Worm (Caenorhabditis elegans) whole organism, L3 larva: ENCODE data around the gene C08F1.8.

Experiments used
- R02D3.7 ChIP-seq: fragments of 150-350 bp; optimal IDR thresholded peaks from 2 replicates; lab custom pipeline; 2014; ENCODE audit warnings: missing biosample characterization, missing genetic modification characterization
- elt-3 ChIP-seq, 3 experiments: fragments of 150-350 bp in 1 of 3; sonication (generic microtip) in 2 of 3; optimal IDR thresholded peaks; 2 replicates in 2 of 3; 4 replicates in 1 of 3; lab custom pipeline; 2014 to 2017; ENCODE audit warnings: missing biosample characterization in 3 of 3, missing genetic modification characterization in 3 of 3
- fos-1 ChIP-seq: fragments of 150-350 bp; optimal IDR thresholded peaks from 2 replicates; lab custom pipeline; 2014; ENCODE audit warnings: missing biosample characterization, missing genetic modification characterization
- nhr-76 ChIP-seq: fragments of 150-350 bp; sonication (generic microtip); optimal IDR thresholded peaks from 5 replicates; lab custom pipeline; 2014; ENCODE audit warnings: missing biosample characterization, missing genetic modification characterization
- pqm-1 ChIP-seq: fragments of 150-350 bp; optimal IDR thresholded peaks from 2 replicates; lab custom pipeline; 2017; ENCODE audit warnings: missing biosample characterization, missing genetic modification characterization, inconsistent platforms
- unc-39 ChIP-seq: sonication (generic microtip); optimal IDR thresholded peaks from 4 replicates; lab custom pipeline; 2017; ENCODE audit warnings: missing biosample characterization, missing genetic modification characterization

- no peak for TF ChIP-seq unc-39 (tag; lab: Kevin White, UChicago)
- TF ChIP-seq R02D3.7 (tag; lab: Kevin White, UChicago), result no peak
- TF ChIP-seq pqm-1, result no peak
- TF ChIP-seq elt-3 (tag; optimal IDR thresholded peaks at IDR 0.05; lab: Kevin White, UChicago), result no peak
- TF ChIP-seq nhr-76 (tag; lab: Kevin White, UChicago), result no peak
- no peak for TF ChIP-seq fos-1 (tag; lab: Kevin White, UChicago)
Measured at ce11 chrII:1836204-1836603, 28.1 kb upstream of the C08F1.8 start, which contains the start of gene T08E11.1.
